Worm (Caenorhabditis elegans) whole organism, L1 larva: Measurements from ENCODE around the gene nlp-31.

ENCODE experiments used
- aha-1 ChIP-seq: fragments of 150-350 bp; optimal IDR thresholded peaks from 2 replicates; lab custom pipeline; 2014; ENCODE audit warnings: missing biosample characterization, missing genetic modification characterization
- ama-1 ChIP-seq: fragments of 150-350 bp; optimal IDR thresholded peaks from 2 replicates; lab custom pipeline; 2014
- efl-1 ChIP-seq, 4 experiments: fragments of 150-350 bp; optimal IDR thresholded peaks in 3 of 4; peaks in 1 of 4; 1 replicate in 1 of 4; 2 replicates in 3 of 4; lab custom pipeline; 2014; ENCODE audit warnings: missing biosample characterization in 2 of 4, missing genetic modification characterization in 2 of 4, missing genetic modification reagents in 2 of 4
- fkh-8 ChIP-seq: sonication (generic microtip); optimal IDR thresholded peaks from 2 replicates; lab custom pipeline; 2016; ENCODE audit warnings: mild to moderate bottlenecking, missing genetic modification characterization, missing compliant biosample characterization
- nhr-11 ChIP-seq: fragments of 150-350 bp; optimal IDR thresholded peaks from 2 replicates; lab custom pipeline; 2014; ENCODE audit warnings: missing biosample characterization, missing genetic modification characterization
- nhr-76 ChIP-seq: sonication (generic microtip); optimal IDR thresholded peaks from 2 replicates; lab custom pipeline; 2017; ENCODE audit warnings: missing biosample characterization, missing genetic modification characterization
- zip-4 ChIP-seq: fragments of 200-800 bp; sonication (Bioruptor generic); optimal IDR thresholded peaks from 2 replicates; lab custom pipeline; 2018; ENCODE audit warnings: mild to moderate bottlenecking, missing genetic modification characterization, moderate library complexity, missing compliant biosample characterization

DNA sequence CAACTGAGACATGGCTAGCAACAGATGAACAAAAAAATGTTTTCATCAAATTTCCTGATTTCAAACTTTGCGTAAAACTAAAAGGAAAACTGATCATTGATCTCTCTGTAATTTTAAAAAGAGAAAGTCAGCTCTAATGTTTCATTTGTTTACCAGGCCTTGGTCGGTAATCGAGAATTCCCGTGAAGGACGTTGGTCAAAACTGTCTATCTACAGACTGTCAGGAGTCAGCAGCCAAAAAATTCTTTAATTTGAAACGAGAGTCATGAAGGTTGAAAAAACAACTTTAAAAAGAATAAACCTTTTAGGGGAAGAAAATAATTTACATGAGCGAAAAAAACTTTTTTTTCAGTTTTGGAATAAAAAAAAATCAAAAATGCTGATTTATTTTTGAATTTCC, 5.2 kb downstream of the nlp-31 start:
- TF ChIP-seq nhr-11 (tag; lab: Kevin White, UChicago) (no peak), ama-1 (lab: Kevin White, UChicago) (no peak), zip-4 (GFP tag; lab: Kevin White, UChicago) (no peak), nhr-76 (tag; lab: Kevin White, UChicago) (no peak), efl-1 (optimal IDR thresholded peaks at IDR 0.05; lab: Kevin White, UChicago) (no peak), efl-1 (GFP tag; optimal IDR thresholded peaks at IDR 0.05 in 1 of 2; lab: Kevin White, UChicago) (peak in 1 of 2 experiments; percentile 23), aha-1 (tag; lab: Kevin White, UChicago) (no peak), fkh-8 (tag; lab: Kevin White, UChicago) (no peak)
